Worm (Caenorhabditis elegans): ENCODE results near the gene M05D6.2.

- TF ChIP-seq lin-39 (tag; optimal IDR thresholded peaks at IDR 0.05) (no peak), ztf-11 (tag; optimal IDR thresholded peaks at IDR 0.05) (no peak), skn-1 (tag; optimal IDR thresholded peaks at IDR 0.05) (no peak)
These were observed at the start of gene M05D6.2 for ce11 chrII:8467809-8468208.
